Fruit fly (Drosophila melanogaster) whole organism, embryonic: ENCODE data around the gene CG3117.

Source experiments
- Bgb ChIP-seq: fragments of 200-800 bp; sonication (Bioruptor generic); IDR thresholded peaks from 2 replicates; pipeline ENCODE4 v1.3.6; 2022; ENCODE audit warnings: missing biosample characterization, missing genetic modification characterization; ENCODE audit not compliant: partially characterized antibody
- CG10274 ChIP-seq: fragments of 200-800 bp; sonication (Bioruptor generic); optimal IDR thresholded peaks from 3 replicates; lab custom pipeline; 2017; ENCODE audit warnings: missing biosample characterization, mild to moderate bottlenecking, missing genetic modification characterization
- CG13287 ChIP-seq: fragments of 200-800 bp; sonication (Bioruptor generic); IDR thresholded peaks from 2 replicates; pipeline ENCODE4 v1.3.6; 2022; ENCODE audit warnings: missing biosample characterization, missing genetic modification characterization; ENCODE audit not compliant: partially characterized antibody
- CG13775 ChIP-seq: fragments of 200-800 bp; sonication (Bioruptor generic); optimal IDR thresholded peaks from 3 replicates; lab custom pipeline; 2017; ENCODE audit warnings: missing biosample characterization, mild to moderate bottlenecking, missing genetic modification characterization
- CG13894 ChIP-seq: fragments of 200-800 bp; sonication (Bioruptor generic); optimal IDR thresholded peaks from 3 replicates; lab custom pipeline; 2018; ENCODE audit warnings: missing biosample characterization, mild to moderate bottlenecking, missing genetic modification characterization, moderate library complexity
- CG15514 ChIP-seq: fragments of 200-800 bp; sonication (Bioruptor generic); optimal IDR thresholded peaks from 3 replicates; lab custom pipeline; 2017; ENCODE audit warnings: missing biosample characterization, missing genetic modification characterization, mild to moderate bottlenecking, moderate library complexity, missing genetic modification reagents
- CG1603 ChIP-seq: fragments of 200-800 bp; sonication (Bioruptor generic); optimal IDR thresholded peaks from 2 replicates; lab custom pipeline; 2019; ENCODE audit warnings: missing biosample characterization, mild to moderate bottlenecking, missing genetic modification characterization, moderate library complexity
- CG31441 ChIP-seq: fragments of 200-800 bp; sonication (Bioruptor generic); IDR thresholded peaks from 2 replicates; pipeline ENCODE4 v1.3.6; 2022; ENCODE audit warnings: missing biosample characterization, missing genetic modification characterization
- CG34422 ChIP-seq: fragments of 200-800 bp; sonication (Bioruptor generic); IDR thresholded peaks from 3 replicates; pipeline ENCODE4 v1.3.6; 2022; ENCODE audit warnings: missing biosample characterization, missing genetic modification characterization
- CG42726 ChIP-seq: fragments of 200-800 bp; sonication (Bioruptor generic); IDR thresholded peaks from 2 replicates; pipeline ENCODE4 v1.3.6; 2022; ENCODE audit warnings: missing biosample characterization, missing genetic modification characterization; ENCODE audit not compliant: partially characterized antibody
- CG5180 ChIP-seq: fragments of 200-800 bp; sonication (Bioruptor generic); optimal IDR thresholded peaks from 3 replicates; lab custom pipeline; 2017; ENCODE audit warnings: missing biosample characterization, missing genetic modification characterization, mild to moderate bottlenecking, moderate library complexity, missing genetic modification reagents
- CG7271 ChIP-seq: fragments of 200-800 bp; sonication (Bioruptor generic); optimal IDR thresholded peaks from 2 replicates; lab custom pipeline; 2018; ENCODE audit warnings: missing biosample characterization, mild to moderate bottlenecking, missing genetic modification characterization, moderate library complexity
- CG8290 ChIP-seq, 3 experiments: fragments of 200-800 bp; sonication (Bioruptor generic); optimal IDR thresholded peaks; 2 replicates each; lab custom pipeline; 2016 to 2019; ENCODE audit warnings: missing biosample characterization in 3 of 3, missing genetic modification characterization in 3 of 3, mild to moderate bottlenecking in 2 of 3, moderate library complexity in 1 of 3
- CrebB ChIP-seq: fragments of 200-800 bp; sonication (Bioruptor generic); optimal IDR thresholded peaks from 3 replicates; lab custom pipeline; 2018; ENCODE audit warnings: missing biosample characterization, mild to moderate bottlenecking, missing genetic modification characterization
- D19B ChIP-seq: fragments of 200-800 bp; sonication (Bioruptor generic); optimal IDR thresholded peaks from 2 replicates; lab custom pipeline; 2017; ENCODE audit warnings: missing biosample characterization, mild to moderate bottlenecking, missing genetic modification characterization
- Hr78 ChIP-seq, 2 experiments: fragments of 200-800 bp in 1 of 2; fragments of >200 bp in 1 of 2; sonication (Bioruptor generic) in 1 of 2; optimal IDR thresholded peaks; 2 replicates each; lab custom pipeline; 2017 to 2019; ENCODE audit warnings: missing biosample characterization in 2 of 2, missing genetic modification characterization in 2 of 2, mild to moderate bottlenecking in 1 of 2, moderate library complexity in 1 of 2
- Jarid2 ChIP-seq: fragments of 200-800 bp; sonication (Bioruptor generic); optimal IDR thresholded peaks from 3 replicates; lab custom pipeline; 2017; ENCODE audit warnings: mild to moderate bottlenecking, missing biosample characterization, missing genetic modification reagents, missing genetic modification characterization
- Med ChIP-seq: fragments of 200-800 bp; sonication (Bioruptor generic); peaks from one replicate; lab custom pipeline; 2016; ENCODE audit warnings: missing biosample characterization, missing genetic modification characterization, mild to moderate bottlenecking, inconsistent platforms, moderate library complexity
- Myb ChIP-seq: fragments of 200-800 bp; sonication (Bioruptor generic); optimal IDR thresholded peaks from 2 replicates; lab custom pipeline; 2016; ENCODE audit warnings: missing biosample characterization, missing genetic modification characterization
- NC2α ChIP-seq: fragments of 200-800 bp; sonication (Bioruptor generic); optimal IDR thresholded peaks from 2 replicates; lab custom pipeline; 2016; ENCODE audit warnings: missing biosample characterization, missing genetic modification characterization
- Pdp1 ChIP-seq, 2 experiments: fragments of 200-800 bp; sonication (Bioruptor generic); optimal IDR thresholded peaks; 3 replicates each; lab custom pipeline; 2016; ENCODE audit warnings: missing biosample characterization in 2 of 2, missing genetic modification characterization in 2 of 2, mild to moderate bottlenecking in 1 of 2, moderate library complexity in 1 of 2
- Sox102F ChIP-seq: fragments of 200-800 bp; sonication (Bioruptor generic); optimal IDR thresholded peaks from 2 replicates; lab custom pipeline; 2018; ENCODE audit warnings: missing biosample characterization, mild to moderate bottlenecking, missing genetic modification characterization, moderate library complexity
- Trl ChIP-seq, 3 experiments: fragments of >200 bp in 2 of 3; fragments of 200-800 bp in 1 of 3; sonication (Bioruptor generic) in 1 of 3; optimal IDR thresholded peaks; 2 replicates in 1 of 3; 3 replicates in 2 of 3; lab custom pipeline; 2016 to 2017; ENCODE audit warnings: missing biosample characterization in 1 of 3, missing genetic modification characterization in 1 of 3
- Xrp1 ChIP-seq: fragments of 200-800 bp; sonication (Bioruptor generic); IDR thresholded peaks from 2 replicates; pipeline ENCODE4 v1.3.6; 2022; ENCODE audit warnings: missing biosample characterization, missing genetic modification characterization
- ac ChIP-seq: fragments of 200-800 bp; sonication (Bioruptor generic); optimal IDR thresholded peaks from 3 replicates; lab custom pipeline; 2017; ENCODE audit warnings: missing biosample characterization, mild to moderate bottlenecking, missing genetic modification characterization
- amos ChIP-seq: fragments of 200-800 bp; sonication (Bioruptor generic); IDR thresholded peaks from 2 replicates; pipeline ENCODE4 v1.3.6; 2022; ENCODE audit warnings: missing biosample characterization, missing genetic modification characterization; ENCODE audit not compliant: partially characterized antibody
- bowl ChIP-seq: fragments of 200-800 bp; sonication (Bioruptor generic); IDR thresholded peaks from 2 replicates; pipeline ENCODE4 v1.3.6; 2022; ENCODE audit warnings: missing biosample characterization, missing genetic modification characterization
- chinmo ChIP-seq: fragments of 200-800 bp; sonication (Bioruptor generic); IDR thresholded peaks from 4 replicates; pipeline ENCODE4 v1.3.6; 2022; ENCODE audit warnings: missing biosample characterization, missing genetic modification characterization; ENCODE audit not compliant: partially characterized antibody
- chn ChIP-seq: fragments of 200-800 bp; sonication (Bioruptor generic); optimal IDR thresholded peaks from 2 replicates; lab custom pipeline; 2016; ENCODE audit warnings: missing biosample characterization, missing genetic modification characterization
- corto ChIP-seq: fragments of 200-800 bp; sonication (Bioruptor generic); optimal IDR thresholded peaks from 2 replicates; lab custom pipeline; 2016; ENCODE audit warnings: missing biosample characterization, mild to moderate bottlenecking, missing genetic modification characterization, moderate library complexity
- en ChIP-seq: fragments of 200-800 bp; sonication (Bioruptor generic); optimal IDR thresholded peaks from 2 replicates; lab custom pipeline; 2016; ENCODE audit warnings: missing biosample characterization, missing genetic modification characterization
- fd64A ChIP-seq: fragments of 200-800 bp; sonication (Bioruptor generic); optimal IDR thresholded peaks from 3 replicates; lab custom pipeline; 2018; ENCODE audit warnings: missing biosample characterization, mild to moderate bottlenecking, missing genetic modification characterization
- fd96Cb ChIP-seq: fragments of 200-800 bp; sonication (Bioruptor generic); optimal IDR thresholded peaks from 2 replicates; lab custom pipeline; 2018; ENCODE audit warnings: missing biosample characterization, mild to moderate bottlenecking, missing genetic modification characterization, moderate library complexity
- ftz-f1 ChIP-seq: fragments of 200-800 bp; sonication (Bioruptor generic); optimal IDR thresholded peaks from 2 replicates; lab custom pipeline; 2016; ENCODE audit warnings: missing biosample characterization, missing genetic modification characterization
- gt ChIP-seq: fragments of 200-800 bp; sonication (Bioruptor generic); IDR thresholded peaks from 2 replicates; pipeline ENCODE4 v1.3.6; 2022; ENCODE audit warnings: missing biosample characterization, missing genetic modification characterization
- kah ChIP-seq: fragments of 200-800 bp; sonication (Bioruptor generic); optimal IDR thresholded peaks from 2 replicates; lab custom pipeline; 2018; ENCODE audit warnings: missing biosample characterization, mild to moderate bottlenecking, missing genetic modification characterization
- pum ChIP-seq: fragments of 200-800 bp; sonication (Bioruptor generic); optimal IDR thresholded peaks from 2 replicates; lab custom pipeline; 2016; ENCODE audit warnings: missing biosample characterization, missing genetic modification characterization
- repo ChIP-seq: fragments of 200-800 bp; sonication (Bioruptor generic); optimal IDR thresholded peaks from 2 replicates; lab custom pipeline; 2016; ENCODE audit warnings: missing biosample characterization, missing genetic modification characterization
- ro ChIP-seq: fragments of 200-800 bp; sonication (Bioruptor generic); IDR thresholded peaks from 2 replicates; pipeline ENCODE4 v1.3.6; 2022; ENCODE audit warnings: missing biosample characterization, missing genetic modification characterization
- sim ChIP-seq: fragments of 200-800 bp; sonication (Bioruptor generic); IDR thresholded peaks from 2 replicates; pipeline ENCODE4 v1.3.6; 2022; ENCODE audit warnings: missing biosample characterization, missing genetic modification characterization
- sna ChIP-seq: fragments of 200-800 bp; sonication (Bioruptor generic); IDR thresholded peaks from 2 replicates; pipeline ENCODE4 v1.3.6; 2022; ENCODE audit warnings: missing biosample characterization, missing genetic modification characterization; ENCODE audit not compliant: partially characterized antibody
- so ChIP-seq: fragments of 200-800 bp; sonication (Bioruptor generic); IDR thresholded peaks from 3 replicates; pipeline ENCODE4 v1.3.6; 2022; ENCODE audit warnings: missing biosample characterization, missing genetic modification characterization
- sr ChIP-seq: fragments of 200-800 bp; sonication (Bioruptor generic); IDR thresholded peaks from 3 replicates; pipeline ENCODE4 v1.3.6; 2022; ENCODE audit warnings: missing biosample characterization, missing genetic modification characterization
- unpg ChIP-seq: fragments of 200-800 bp; sonication (Bioruptor generic); optimal IDR thresholded peaks from 3 replicates; lab custom pipeline; 2018; ENCODE audit warnings: missing biosample characterization, mild to moderate bottlenecking, missing genetic modification characterization, moderate library complexity

The CG3117 gene

DNA sequence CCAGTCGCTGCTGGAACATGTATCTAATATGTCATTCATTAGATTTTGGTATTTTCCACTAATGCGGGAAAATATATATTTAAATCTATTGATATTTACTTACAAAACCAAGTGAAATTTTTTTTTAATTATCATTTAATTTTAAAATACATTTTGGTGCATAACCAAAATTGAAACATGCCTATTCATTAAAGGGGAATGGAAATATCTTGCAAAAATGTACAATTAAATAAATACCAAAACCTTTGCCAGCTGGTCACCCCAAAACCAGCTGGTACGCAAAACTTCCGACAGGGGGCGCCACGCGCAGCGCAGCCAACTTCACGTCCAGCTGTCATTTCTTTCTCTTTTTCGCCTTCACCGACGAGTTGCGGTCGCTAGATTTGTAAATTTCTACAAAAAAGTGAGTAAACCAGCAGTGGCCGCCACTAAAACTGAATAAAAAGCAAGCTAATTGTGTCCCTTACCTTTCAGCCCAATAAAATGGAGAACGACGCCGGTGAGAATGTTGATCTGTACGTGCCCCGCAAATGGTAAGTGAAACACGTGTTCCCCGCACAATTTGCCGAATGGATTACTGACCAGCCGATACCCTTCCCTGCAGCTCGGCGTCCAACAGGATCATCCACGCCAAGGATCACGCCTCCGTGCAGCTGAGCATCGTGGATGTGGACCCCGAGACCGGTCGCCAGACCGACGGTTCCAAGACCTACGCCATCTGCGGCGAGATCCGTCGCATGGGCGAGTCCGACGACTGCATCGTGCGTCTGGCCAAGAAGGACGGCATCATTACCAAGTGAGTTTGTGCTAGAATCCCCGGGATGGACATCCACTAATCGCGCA lies 9.0 kb upstream of the CG3117 start, which contains the start of the genes CG3104 and RpS21 (continued):
- TF ChIP-seq NC2α (GFP tag; lab: Kevin White, UChicago): peak; percentile 64
- TF ChIP-seq CG31441: peak; percentile 75
- peak; percentile 76 for TF ChIP-seq ro (GFP tag; lab: Robert Waterston, UW)
- TF ChIP-seq CG7271 (tag; lab: Kevin White, UChicago): peak; percentile 47
- TF ChIP-seq Myb: peak; percentile 65
- peak; percentile 76 for TF ChIP-seq CrebB (tag; lab: Kevin White, UChicago)
- TF ChIP-seq en (GFP tag; lab: Kevin White, UChicago): peak; percentile 29
- TF ChIP-seq pum: peak; percentile 65
- TF ChIP-seq CG13894 (tag; lab: Kevin White, UChicago): peak; percentile 73
- TF ChIP-seq Xrp1 (GFP tag; lab: Robert Waterston, UW): peak; percentile 60
- TF ChIP-seq corto (GFP tag; lab: Kevin White, UChicago): no peak
- peak; percentile 56 for TF ChIP-seq unpg (GFP tag; lab: Kevin White, UChicago)

DNA sequence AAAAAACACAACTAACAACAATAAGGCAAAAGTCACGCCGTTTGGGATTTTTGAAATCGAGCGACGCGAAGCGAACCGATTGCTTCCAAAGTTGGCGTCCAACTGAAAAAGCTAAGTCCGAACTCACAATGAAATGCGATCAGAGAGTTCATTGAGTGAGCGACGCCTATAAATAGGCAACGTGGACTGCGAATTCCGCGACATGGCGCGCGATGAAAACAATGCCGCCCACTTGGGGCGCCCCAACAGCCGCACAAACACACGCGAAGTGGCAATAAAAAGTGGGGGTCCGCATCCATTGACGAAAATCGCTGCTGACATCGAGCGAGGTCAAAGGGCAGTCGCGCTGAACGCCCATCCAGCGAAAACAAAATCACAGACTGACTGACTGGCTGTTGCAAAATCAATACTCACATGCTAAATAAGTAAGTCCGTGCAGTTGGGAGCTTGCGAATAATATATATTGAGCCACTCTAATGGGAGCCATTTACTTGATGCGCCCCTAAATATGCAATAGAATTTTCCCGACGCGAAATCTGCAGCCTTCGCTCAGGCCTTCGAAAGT lies 8.3 kb upstream of the CG3117 start:
- peak; percentile 41; the same call in 1 of the 2 replicates for TF ChIP-seq Bgb (GFP tag; lab: Robert Waterston, UW)
- TF ChIP-seq sr: 0 out of 3 replicates have a peak, but pooled peaks have one; percentile 3
- no peak for TF ChIP-seq gt (GFP tag; lab: Robert Waterston, UW)
- peak; percentile 16 for TF ChIP-seq Med (GFP tag; lab: Kevin White, UChicago)
- no peak for TF ChIP-seq repo (GFP tag; lab: Kevin White, UChicago)
- peak; percentile 59 for TF ChIP-seq Jarid2
- 0 out of 2 replicates have a peak, but pooled peaks have one; percentile 10 for TF ChIP-seq CG42726
- TF ChIP-seq D19B (GFP tag; lab: Kevin White, UChicago): peak; percentile 5
- no peak for TF ChIP-seq CG10274
- no peak for TF ChIP-seq fd64A (GFP tag; lab: Kevin White, UChicago)
- TF ChIP-seq chn (GFP tag; lab: Kevin White, UChicago): peak; percentile 0
- TF ChIP-seq CG8290 (GFP tag; optimal IDR thresholded peaks at IDR 0.05; lab: Kevin White, UChicago): no peak
- TF ChIP-seq CG8290 (tag; optimal IDR thresholded peaks at IDR 0.05; lab: Kevin White, UChicago): peak in 1 of 2 experiments; percentile 55
- 0 out of 2 replicates have a peak, but pooled peaks have one; percentile 17 for TF ChIP-seq sna
- TF ChIP-seq CG13287 (GFP tag; lab: Robert Waterston, UW): peak; percentile 5; the same call in 1 of the 2 replicates
- peak; percentile 16; the same call in 1 of the 3 replicates for TF ChIP-seq CG34422 (GFP tag; lab: Robert Waterston, UW)
- peak; percentile 17 for TF ChIP-seq Sox102F (GFP tag; lab: Kevin White, UChicago)
- no peak for TF ChIP-seq kah (GFP tag; lab: Kevin White, UChicago)
- peak; percentile 77; the same call in 2 of the 4 replicates for TF ChIP-seq chinmo (GFP tag; lab: Robert Waterston, UW)
- TF ChIP-seq Hr78 (GFP tag; optimal IDR thresholded peaks at IDR 0.05; lab: Kevin White, UChicago): peak in 1 of 2 experiments; percentile 99
- TF ChIP-seq CG1603: peak; percentile 46
- peak; percentile 2 for TF ChIP-seq amos
- TF ChIP-seq Trl (optimal IDR thresholded peaks at IDR 0.05; lab: Kevin White, UChicago): peak in 1 of 2 experiments; percentile 14
- TF ChIP-seq Trl (GFP tag; optimal IDR thresholded peaks at IDR 0.05; lab: Kevin White, UChicago): no peak
- 0 out of 3 replicates have a peak, but pooled peaks have one; percentile 48 for TF ChIP-seq so
- no peak for TF ChIP-seq ac (GFP tag; lab: Kevin White, UChicago)
- peak in 1 of 2 experiments; percentile 74 for TF ChIP-seq Pdp1 (GFP tag; optimal IDR thresholded peaks at IDR 0.05; lab: Kevin White, UChicago)
- no peak for TF ChIP-seq fd96Cb
- TF ChIP-seq sim (GFP tag; lab: Robert Waterston, UW): peak; percentile 59; the same call in 1 of the 2 replicates
- no peak for TF ChIP-seq CG13775 (GFP tag; lab: Kevin White, UChicago)
- TF ChIP-seq bowl (GFP tag; lab: Robert Waterston, UW): peak; percentile 27; the same call in 1 of the 2 replicates
- TF ChIP-seq CG5180 (GFP tag; lab: Kevin White, UChicago): peak; percentile 50
- peak; percentile 71 for TF ChIP-seq ftz-f1 (GFP tag; lab: Kevin White, UChicago)
- peak; percentile 81 for TF ChIP-seq CG15514
